Worm (Caenorhabditis elegans) whole organism, late embryonic: ENCODE data around the gene Y116A8C.463.

Experiments
- K09A11.1 ChIP-seq: sonication (generic microtip); optimal IDR thresholded peaks from 2 replicates; lab custom pipeline; 2017; ENCODE audit warnings: antibody characterized with exemption, mild to moderate bottlenecking, missing genetic modification characterization, missing compliant biosample characterization; ENCODE audit not compliant: insufficient read depth
- ahr-1 ChIP-seq: sonication (generic microtip); optimal IDR thresholded peaks from 2 replicates; lab custom pipeline; 2016; ENCODE audit warnings: missing genetic modification characterization, missing compliant biosample characterization
- ceh-9 ChIP-seq: sonication (generic microtip); optimal IDR thresholded peaks from 2 replicates; lab custom pipeline; 2016; ENCODE audit warnings: mild to moderate bottlenecking, missing genetic modification characterization, inconsistent platforms, missing compliant biosample characterization
- eyg-1 ChIP-seq: sonication (generic microtip); optimal IDR thresholded peaks from 2 replicates; lab custom pipeline; 2016; ENCODE audit warnings: missing genotype, missing genetic modification characterization, missing compliant biosample characterization
- fkh-10 ChIP-seq: fragments of 150-350 bp; optimal IDR thresholded peaks from 2 replicates; lab custom pipeline; 2014; ENCODE audit warnings: missing biosample characterization, missing genetic modification reagents, missing genetic modification characterization
- hlh-15 ChIP-seq: sonication (generic microtip); optimal IDR thresholded peaks from 2 replicates; lab custom pipeline; 2016; ENCODE audit warnings: missing genetic modification characterization, missing compliant biosample characterization
- pat-9 ChIP-seq: fragments of 200-800 bp; sonication (Bioruptor generic); optimal IDR thresholded peaks from 2 replicates; lab custom pipeline; 2018; ENCODE audit warnings: mild to moderate bottlenecking, missing genetic modification characterization, moderate library complexity, missing compliant biosample characterization
- tbx-7 ChIP-seq: sonication (generic microtip); optimal IDR thresholded peaks from 2 replicates; lab custom pipeline; 2016; ENCODE audit warnings: missing genotype, missing genetic modification characterization, missing compliant biosample characterization

The Y116A8C.463 gene

DNA sequence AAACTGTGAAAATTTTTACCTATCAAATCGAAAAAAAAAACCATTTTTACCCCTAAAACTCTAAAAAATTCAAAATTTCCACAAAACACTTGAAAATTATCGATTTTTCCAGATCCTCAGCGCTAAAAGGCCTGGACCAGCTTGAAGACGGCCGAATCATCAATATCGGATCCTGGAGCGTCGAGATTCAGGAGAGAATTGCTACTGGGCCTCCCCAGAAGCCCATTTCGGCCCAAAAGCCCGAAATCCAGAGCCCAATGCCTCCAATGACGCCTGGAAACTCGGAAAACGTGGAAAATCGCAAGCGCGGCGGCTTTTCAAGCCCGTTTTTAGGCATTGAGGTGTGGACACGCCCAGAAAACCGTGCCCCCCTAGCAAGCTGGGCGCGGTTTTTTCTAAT is 32.9 kb downstream of the Y116A8C.463 start:
- TF ChIP-seq K09A11.1 (tag; lab: Kevin White, UChicago) (no peak), fkh-10 (no peak), eyg-1 (tag; lab: Kevin White, UChicago) (no peak), hlh-15 (no peak)

- no peak for TF ChIP-seq tbx-7
- no peak for TF ChIP-seq pat-9 (tag; lab: Kevin White, UChicago)
- no peak for TF ChIP-seq hlh-15
- TF ChIP-seq eyg-1 (tag; lab: Kevin White, UChicago) = no peak
- no peak for TF ChIP-seq ceh-9 (tag; lab: Kevin White, UChicago)
- no peak for TF ChIP-seq ahr-1 (tag; lab: Kevin White, UChicago)
Observed at ce11 chrIV:16962445-16962844, 42.9 kb downstream of the Y116A8C.463 start.
